Worm (Caenorhabditis elegans) whole organism, L2 larva: Measurements from ENCODE around the gene trmt-10A.

Experiments
- egl-27 ChIP-seq: sonication (generic microtip); optimal IDR thresholded peaks from 3 replicates; lab custom pipeline; 2017; ENCODE audit warnings: missing biosample characterization, missing genetic modification reagents, missing genetic modification characterization
- nhr-11 ChIP-seq: fragments of 150-350 bp; optimal IDR thresholded peaks from 2 replicates; lab custom pipeline; 2014; ENCODE audit warnings: missing biosample characterization, missing genetic modification characterization

DNA sequence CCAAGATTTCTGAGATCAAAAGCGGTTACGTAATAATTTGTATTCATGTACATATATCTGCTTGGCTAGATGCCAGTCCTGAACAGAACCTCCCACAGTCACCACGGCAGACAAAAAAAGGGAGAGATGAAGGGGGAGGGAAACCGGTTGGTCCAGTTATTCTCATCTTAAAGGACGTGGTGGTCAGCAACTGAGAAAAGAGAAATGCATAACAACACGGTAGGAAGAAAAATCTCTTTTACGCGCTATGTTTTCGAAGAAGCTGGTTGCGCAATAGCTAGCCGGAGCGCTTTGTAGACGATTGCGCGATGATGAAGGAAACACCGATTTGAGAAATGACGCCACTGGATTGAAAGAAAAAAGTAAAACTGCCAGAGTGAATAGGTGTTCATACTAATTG, 14.0 kb downstream of the trmt-10A start:
- TF ChIP-seq nhr-11 (no peak), egl-27 (tag; lab: Kevin White, UChicago) (no peak)
